Fruit fly (Drosophila melanogaster) whole organism, larva: ENCODE measurements around the gene scf.
A peak's percentile ranks its signal among the peaks of the same experiment; 100 is the strongest.

Experiments used
- noc ChIP-seq: fragments of 200-800 bp; sonication (Bioruptor generic); optimal IDR thresholded peaks from 3 replicates; lab custom pipeline; 2019; ENCODE audit warnings: missing biosample characterization, mild to moderate bottlenecking, missing genetic modification characterization, moderate library complexity

scf gene

DNA sequence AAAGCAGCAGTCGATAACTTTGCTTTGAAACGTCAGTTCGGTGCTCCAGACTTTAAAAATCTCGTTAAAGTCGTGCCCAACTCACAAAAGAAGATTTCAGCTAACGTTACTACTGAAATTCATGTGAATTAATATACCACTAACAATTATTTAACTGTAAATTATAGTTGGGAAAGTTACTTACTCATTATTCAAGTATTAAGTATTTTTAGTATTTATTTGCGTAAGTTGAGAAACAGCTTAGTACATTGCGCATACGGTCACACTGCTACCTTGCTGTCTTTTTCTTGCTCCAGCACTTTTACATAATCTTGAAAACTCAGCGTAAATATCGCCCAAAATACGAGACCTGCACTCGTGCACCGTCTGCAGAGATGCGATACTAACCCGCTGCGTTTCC is 31.3 kb downstream of the scf start, which contains the start of gene ND-ACP:
Gene ND-ACP (plus strand): TSS at position 226 of the 400 bp plus-strand sequence.
- TF ChIP-seq noc (tag; lab: Kevin White, UChicago), result no peak

dm6 chr3L:1330420-1330819 is 31.9 kb downstream of the scf start:
- TF ChIP-seq noc (tag; lab: Kevin White, UChicago), result no peak

- no peak for TF ChIP-seq noc (tag; lab: Kevin White, UChicago)
These were observed 33.1 kb downstream of the scf start, which contains the start of gene msd1 for dm6 chr3L:1331542-1331941. TSS of gene msd1 (plus strand) at chr3L:1331744.

dm6 chr3L:1332973-1333372 is 34.5 kb downstream of the scf start, which contains the start of gene msd5:
TSS of gene msd5 (minus strand) at chr3L:1333146.
- no peak for TF ChIP-seq noc (tag; lab: Kevin White, UChicago)

dm6 chr3L:1334571-1335427 is 36.3 kb downstream of the scf start, which contains the start of the genes Hmbs and CG2211:
TSS of gene Hmbs (plus strand) at chr3L:1334889.
TSS of gene CG2211 (minus strand) at chr3L:1335359.
- TF ChIP-seq noc (tag; lab: Kevin White, UChicago), result peak; percentile 82

DNA sequence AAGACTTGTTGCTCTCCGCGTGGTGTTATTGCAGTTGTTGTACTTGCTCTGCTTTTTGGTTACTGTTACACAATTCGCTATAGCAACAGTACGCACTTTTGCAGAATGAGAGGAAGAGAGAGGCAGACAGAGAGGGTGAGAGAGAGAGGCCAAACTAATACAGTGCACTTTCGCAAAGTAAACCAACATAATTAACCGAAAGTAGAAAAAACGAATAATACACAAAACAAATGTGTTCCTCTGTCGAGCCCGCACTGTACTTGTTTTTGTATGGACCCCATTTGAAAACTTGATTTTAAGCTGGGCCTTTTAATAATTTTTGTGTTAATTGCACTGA is 36.9 kb downstream of the scf start:
- peak; percentile 45 for TF ChIP-seq noc (tag; lab: Kevin White, UChicago)

dm6 chr3L:1335989-1336961 is 37.8 kb downstream of the scf start:
- TF ChIP-seq noc (tag; lab: Kevin White, UChicago), result peak; percentile 84

DNA sequence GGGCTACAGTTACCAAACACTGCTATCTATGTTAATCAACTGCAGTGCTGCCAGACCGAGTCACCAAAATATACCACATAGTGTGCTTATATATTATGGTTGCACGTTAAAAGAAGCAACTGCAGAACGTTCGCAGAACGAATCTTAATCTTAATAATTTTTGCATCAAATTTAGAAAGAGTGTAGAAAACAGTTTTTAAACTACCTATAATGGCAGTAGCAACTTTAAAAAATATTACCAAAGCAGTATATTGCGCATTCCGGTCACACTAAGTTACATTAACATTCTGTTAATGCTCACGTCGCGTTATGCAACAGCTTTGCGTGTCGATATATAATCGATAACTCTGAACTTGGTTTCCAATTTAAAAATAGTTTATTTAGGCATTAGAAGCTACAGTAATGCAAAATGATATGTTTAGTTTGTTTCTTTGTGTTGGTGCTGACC is 43.7 kb downstream of the scf start, which contains the start of gene indra:
Gene indra (minus strand): TSS at position 271 of the 448 bp plus-strand sequence.
- peak; percentile 64 for TF ChIP-seq noc (tag; lab: Kevin White, UChicago)

- TF ChIP-seq noc (tag; lab: Kevin White, UChicago), result no peak
These were observed 48.6 kb downstream of the scf start for dm6 chr3L:1346956-1347587.

dm6 chr3L:1348248-1348647 is 49.8 kb downstream of the scf start:
- no peak for TF ChIP-seq noc (tag; lab: Kevin White, UChicago)

DNA sequence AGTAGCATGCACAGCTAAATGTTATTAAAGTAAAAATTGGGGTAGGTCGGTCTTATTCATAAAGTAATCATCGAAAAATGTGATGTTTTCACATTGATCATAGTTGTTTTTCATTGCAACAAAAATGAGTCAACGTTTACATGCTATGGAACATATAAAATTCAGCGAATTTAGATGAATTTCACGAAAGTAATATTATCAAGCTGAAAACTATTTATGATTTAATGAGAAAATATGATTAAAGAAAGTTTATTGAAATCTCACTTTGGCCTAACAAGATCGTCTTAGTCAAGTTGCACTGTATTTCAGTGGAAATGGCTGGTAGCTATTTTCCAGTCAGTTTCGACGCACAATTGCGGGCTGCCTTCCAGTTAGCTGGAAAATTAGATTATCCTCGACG is 50.5 kb downstream of the scf start:
- no peak for TF ChIP-seq noc (tag; lab: Kevin White, UChicago)

dm6 chr3L:1349397-1349796 is 50.9 kb downstream of the scf start:
- no peak for TF ChIP-seq noc (tag; lab: Kevin White, UChicago)
